Worm (Caenorhabditis elegans): ENCODE results near the gene hmt-1.

DNA sequence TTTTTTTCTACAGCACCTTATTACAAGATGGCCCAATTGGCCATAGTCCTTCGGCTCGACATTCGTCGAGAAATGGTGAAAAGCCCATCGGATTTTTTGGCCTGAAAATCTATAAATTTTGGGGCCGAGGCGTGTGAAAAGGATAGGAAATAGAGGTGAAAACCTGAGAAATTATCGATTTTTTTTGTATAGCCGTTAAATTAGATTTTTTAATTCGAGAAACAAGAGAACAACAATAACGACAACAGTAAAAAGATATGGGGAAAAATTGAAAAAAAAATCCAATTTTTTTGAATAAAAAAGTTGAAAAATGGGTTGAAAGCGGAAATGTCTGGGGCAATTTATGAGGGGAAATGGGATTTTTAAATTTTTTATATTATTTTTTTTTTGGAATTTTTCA lies at the start of gene hmt-1:
- no peak for TF ChIP-seq fkh-10 (GFP tag; optimal IDR thresholded peaks at IDR 0.05)
- TF ChIP-seq nhr-48 (tag; optimal IDR thresholded peaks at IDR 0.05), result no peak
- no peak for TF ChIP-seq pha-4 (GFP tag; IDR thresholded peaks at IDR 0.05)
- TF ChIP-seq pha-4 (tag; optimal IDR thresholded peaks at IDR 0.05), result no peak
- TF ChIP-seq unc-39 (tag; optimal IDR thresholded peaks at IDR 0.05), result no peak
- no peak for TF ChIP-seq hlh-30 (tag; optimal IDR thresholded peaks at IDR 0.05; ENCODE audit: insufficient read depth)
- no peak for TF ChIP-seq mdl-1 (tag; optimal IDR thresholded peaks at IDR 0.05)
- TF ChIP-seq unc-62 (GFP tag; optimal IDR thresholded peaks at IDR 0.05 in 1 of 2), result no peak
- TF ChIP-seq unc-62 (tag; optimal IDR thresholded peaks at IDR 0.05), result no peak
- TF ChIP-seq arid-1 (GFP tag; conservative IDR thresholded peaks at IDR 0.05), result no peak
- TF ChIP-seq php-3 (GFP tag; IDR thresholded peaks at IDR 0.05), result no peak
- TF ChIP-seq lin-38 (GFP tag; IDR thresholded peaks at IDR 0.05), result no peak
- TF ChIP-seq F37D6.2 (tag; optimal IDR thresholded peaks at IDR 0.05), result no peak
- no peak for TF ChIP-seq ama-1 (optimal IDR thresholded peaks at IDR 0.05)
- no peak for TF ChIP-seq ces-1 (GFP tag; optimal IDR thresholded peaks at IDR 0.05)
- no peak for TF ChIP-seq nhr-28 (tag; optimal IDR thresholded peaks at IDR 0.05)

All from whole organism, L4 larva.